Worm (Caenorhabditis elegans): ENCODE data around the gene R02F11.11.

DNA sequence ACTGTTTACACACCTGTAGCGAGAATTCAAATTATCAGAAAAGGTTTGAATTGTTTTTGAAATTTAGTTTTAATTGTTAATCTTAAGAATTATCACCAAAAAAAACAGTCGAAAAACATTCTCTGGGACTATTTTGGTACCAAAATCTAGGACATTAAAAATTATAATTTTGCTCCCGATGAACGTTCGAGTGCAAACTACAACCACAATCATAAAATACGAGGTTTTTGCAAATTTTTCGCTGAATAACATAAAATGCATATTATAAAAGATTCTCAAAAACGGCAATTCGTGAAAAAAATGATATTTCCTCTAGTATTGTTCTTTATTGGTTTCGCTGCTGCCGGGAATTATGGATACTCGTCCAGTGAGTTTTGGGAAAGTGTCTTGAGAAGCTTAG, 1.3 kb upstream of the R02F11.11 start, which contains the start of gene R02F11.12:
- no peak for TF ChIP-seq flt-1 (GFP tag; IDR thresholded peaks at IDR 0.05)
- TF ChIP-seq ztf-29 (GFP tag; IDR thresholded peaks at IDR 0.05): no peak
- TF ChIP-seq med-1 (GFP tag; optimal IDR thresholded peaks at IDR 0.05; ENCODE audit: insufficient read depth): no peak
- no peak for TF ChIP-seq klf-2 (GFP tag; conservative IDR thresholded peaks at IDR 0.05)

All from whole organism, midembryonic.